Worm (Caenorhabditis elegans) whole organism, late embryonic: ENCODE measurements around the gene pals-32.

Source experiments
- F13H6.1 ChIP-seq: sonication (generic microtip); optimal IDR thresholded peaks from 2 replicates; lab custom pipeline; 2016; ENCODE audit warnings: missing genetic modification characterization, missing compliant biosample characterization
- K02D7.2 ChIP-seq: sonication (generic microtip); optimal IDR thresholded peaks from 2 replicates; lab custom pipeline; 2017; ENCODE audit warnings: mild to moderate bottlenecking, missing genetic modification characterization, missing compliant biosample characterization
- K09A11.1 ChIP-seq: sonication (generic microtip); optimal IDR thresholded peaks from 2 replicates; lab custom pipeline; 2017; ENCODE audit warnings: antibody characterized with exemption, mild to moderate bottlenecking, missing genetic modification characterization, missing compliant biosample characterization; ENCODE audit not compliant: insufficient read depth
- ahr-1 ChIP-seq: sonication (generic microtip); optimal IDR thresholded peaks from 2 replicates; lab custom pipeline; 2016; ENCODE audit warnings: missing genetic modification characterization, missing compliant biosample characterization
- ama-1 ChIP-seq: fragments of 150-350 bp; optimal IDR thresholded peaks from 2 replicates; lab custom pipeline; 2014
- ceh-14 ChIP-seq: sonication (generic microtip); optimal IDR thresholded peaks from 2 replicates; lab custom pipeline; 2016; ENCODE audit warnings: missing genotype, missing genetic modification characterization, missing compliant biosample characterization
- ceh-19 ChIP-seq: fragments of 200-800 bp; sonication (Bioruptor generic); optimal IDR thresholded peaks from 2 replicates; lab custom pipeline; 2018; ENCODE audit warnings: mild to moderate bottlenecking, missing genetic modification characterization, missing compliant biosample characterization
- ceh-2 ChIP-seq: sonication (generic microtip); optimal IDR thresholded peaks from 2 replicates; lab custom pipeline; 2016; ENCODE audit warnings: missing genotype, missing genetic modification characterization, missing compliant biosample characterization
- ceh-22 ChIP-seq: sonication (generic microtip); optimal IDR thresholded peaks from 2 replicates; lab custom pipeline; 2017; ENCODE audit warnings: missing biosample characterization, missing genetic modification characterization
- ceh-24 ChIP-seq: sonication (generic microtip); optimal IDR thresholded peaks from 2 replicates; lab custom pipeline; 2016; ENCODE audit warnings: mild to moderate bottlenecking, missing genetic modification characterization, missing compliant biosample characterization
- ceh-31 ChIP-seq: sonication (generic microtip); optimal IDR thresholded peaks from 2 replicates; lab custom pipeline; 2016; ENCODE audit warnings: missing genetic modification characterization, missing compliant biosample characterization
- ceh-6 ChIP-seq: fragments of 200-800 bp; sonication (Bioruptor generic); optimal IDR thresholded peaks from 2 replicates; lab custom pipeline; 2018; ENCODE audit warnings: mild to moderate bottlenecking, missing genetic modification characterization, missing compliant biosample characterization
- che-1 ChIP-seq: sonication (generic microtip); optimal IDR thresholded peaks from 2 replicates; lab custom pipeline; 2016; ENCODE audit warnings: mild to moderate bottlenecking, missing genetic modification characterization, missing compliant biosample characterization
- dmd-4 ChIP-seq: sonication (generic microtip); optimal IDR thresholded peaks from 2 replicates; lab custom pipeline; 2016; ENCODE audit warnings: borderline replicate concordance, missing genetic modification characterization, missing compliant biosample characterization
- elt-4 ChIP-seq: sonication (generic microtip); optimal IDR thresholded peaks from 2 replicates; lab custom pipeline; 2016; ENCODE audit warnings: missing genetic modification characterization, missing compliant biosample characterization
- eyg-1 ChIP-seq: sonication (generic microtip); optimal IDR thresholded peaks from 2 replicates; lab custom pipeline; 2016; ENCODE audit warnings: missing genotype, missing genetic modification characterization, missing compliant biosample characterization
- fax-1 ChIP-seq: sonication (generic microtip); optimal IDR thresholded peaks from 2 replicates; lab custom pipeline; 2016; ENCODE audit warnings: missing genotype, missing genetic modification characterization, missing compliant biosample characterization
- fkh-10 ChIP-seq: fragments of 150-350 bp; optimal IDR thresholded peaks from 2 replicates; lab custom pipeline; 2014; ENCODE audit warnings: missing biosample characterization, missing genetic modification reagents, missing genetic modification characterization
- fkh-6 ChIP-seq: sonication (generic microtip); optimal IDR thresholded peaks from 2 replicates; lab custom pipeline; 2016; ENCODE audit warnings: missing genetic modification characterization, missing compliant biosample characterization
- hlh-30 ChIP-seq: sonication (generic microtip); optimal IDR thresholded peaks from 2 replicates; lab custom pipeline; 2017; ENCODE audit warnings: antibody characterized with exemption, missing genetic modification characterization, missing compliant biosample characterization; ENCODE audit not compliant: insufficient read depth
- hlh-6 ChIP-seq: sonication (generic microtip); optimal IDR thresholded peaks from 2 replicates; lab custom pipeline; 2016; ENCODE audit warnings: missing genotype, missing genetic modification characterization, missing compliant biosample characterization
- hlh-8 ChIP-seq: sonication (generic microtip); optimal IDR thresholded peaks from 2 replicates; lab custom pipeline; 2016; ENCODE audit warnings: missing genotype, missing genetic modification characterization, missing compliant biosample characterization
- mec-3 ChIP-seq: sonication (generic microtip); optimal IDR thresholded peaks from 2 replicates; lab custom pipeline; 2016; ENCODE audit warnings: borderline replicate concordance, missing genetic modification characterization, missing compliant biosample characterization
- nfya-1 ChIP-seq: sonication (generic microtip); optimal IDR thresholded peaks from 2 replicates; lab custom pipeline; 2017; ENCODE audit warnings: missing genetic modification characterization, mild to moderate bottlenecking, missing compliant biosample characterization, antibody characterized with exemption, moderate library complexity
- nhr-11 ChIP-seq: fragments of 150-350 bp; optimal IDR thresholded peaks from 2 replicates; lab custom pipeline; 2014; ENCODE audit warnings: missing biosample characterization, missing genetic modification characterization
- npax-4 ChIP-seq: sonication (generic microtip); optimal IDR thresholded peaks from 2 replicates; lab custom pipeline; 2016; ENCODE audit warnings: missing genetic modification characterization, missing compliant biosample characterization
- odd-2 ChIP-seq: sonication (generic microtip); optimal IDR thresholded peaks from 2 replicates; lab custom pipeline; 2017; ENCODE audit warnings: antibody characterized with exemption, mild to moderate bottlenecking, missing genetic modification characterization, missing compliant biosample characterization
- pag-3 ChIP-seq: sonication (generic microtip); optimal IDR thresholded peaks from 2 replicates; lab custom pipeline; 2016; ENCODE audit warnings: missing compliant biosample characterization, missing genetic modification characterization, borderline replicate concordance
- pha-2 ChIP-seq: sonication (generic microtip); optimal IDR thresholded peaks from 2 replicates; lab custom pipeline; 2017; ENCODE audit warnings: mild to moderate bottlenecking, missing genetic modification characterization, missing compliant biosample characterization
- pqm-1 ChIP-seq: sonication (generic microtip); optimal IDR thresholded peaks from 2 replicates; lab custom pipeline; 2016; ENCODE audit warnings: missing genetic modification characterization, missing compliant biosample characterization
- sox-2 ChIP-seq: fragments of 200-800 bp; sonication (Bioruptor generic); IDR thresholded peaks from 2 replicates; pipeline ENCODE4 v1.3.6; 2022; ENCODE audit warnings: missing genetic modification reagents, missing genetic modification characterization, missing compliant biosample characterization
- sox-4 ChIP-seq: sonication (generic microtip); optimal IDR thresholded peaks from 2 replicates; lab custom pipeline; 2017; ENCODE audit warnings: mild to moderate bottlenecking, missing genetic modification characterization, inconsistent platforms, missing compliant biosample characterization
- tbx-2 ChIP-seq: sonication (generic microtip); optimal IDR thresholded peaks from 2 replicates; lab custom pipeline; 2016; ENCODE audit warnings: missing genetic modification characterization, missing compliant biosample characterization
- unc-42 ChIP-seq: sonication (generic microtip); optimal IDR thresholded peaks from 2 replicates; lab custom pipeline; 2016; ENCODE audit warnings: missing genotype, missing genetic modification characterization, missing compliant biosample characterization
- unc-55 ChIP-seq: sonication (generic microtip); optimal IDR thresholded peaks from 2 replicates; lab custom pipeline; 2017; ENCODE audit warnings: missing biosample characterization, missing genetic modification reagents, missing genetic modification characterization
- unc-86 ChIP-seq: sonication (generic microtip); optimal IDR thresholded peaks from 2 replicates; lab custom pipeline; 2016; ENCODE audit warnings: missing genetic modification characterization, missing compliant biosample characterization
- zip-5 ChIP-seq: sonication (generic microtip); optimal IDR thresholded peaks from 2 replicates; lab custom pipeline; 2016; ENCODE audit warnings: missing genetic modification characterization, missing compliant biosample characterization
- ztf-16 ChIP-seq: sonication (generic microtip); optimal IDR thresholded peaks from 2 replicates; lab custom pipeline; 2017; ENCODE audit warnings: missing genetic modification characterization, missing compliant biosample characterization

pals-32 gene

DNA sequence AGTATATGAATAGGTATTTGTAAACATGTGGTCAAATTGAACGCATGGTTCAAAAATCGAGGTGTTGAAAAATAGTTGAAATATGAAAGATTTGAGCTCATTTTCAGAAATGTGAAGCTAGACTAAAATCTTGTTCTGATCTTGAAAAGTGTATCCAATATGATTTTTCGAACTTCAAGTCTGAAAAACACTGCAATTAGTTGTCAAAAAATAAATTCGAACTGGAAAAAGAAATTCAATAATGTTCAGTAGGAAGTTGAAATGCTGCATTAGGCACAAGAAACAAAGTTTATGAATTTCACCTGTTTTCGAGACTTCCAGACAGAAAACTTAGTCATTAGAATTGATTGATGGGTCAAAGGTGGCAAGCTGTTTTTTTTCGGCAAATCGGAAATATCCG is 34.9 kb upstream of the pals-32 start, which contains the start of gene srh-270:
Gene srh-270 (minus strand): TSS at position 101 of the 400 bp plus-strand sequence.
- TF ChIP-seq ceh-14 (no peak), elt-4 (no peak), unc-42 (tag; lab: Kevin White, UChicago) (no peak), hlh-30 (no peak), unc-86 (tag; lab: Kevin White, UChicago) (no peak), nhr-11 (tag; lab: Kevin White, UChicago) (no peak), hlh-6 (no peak), K02D7.2 (no peak), ztf-16 (tag; lab: Kevin White, UChicago) (no peak), sox-2 (GFP tag; lab: Robert Waterston, UW) (no peak), ceh-24 (tag; lab: Kevin White, UChicago) (no peak), dmd-4 (no peak), fkh-6 (tag; lab: Kevin White, UChicago) (no peak), mec-3 (tag; lab: Kevin White, UChicago) (no peak), sox-4 (tag; lab: Kevin White, UChicago) (no peak)

- TF ChIP-seq nfya-1: no peak
- TF ChIP-seq hlh-6: no peak
- no peak for TF ChIP-seq tbx-2
- no peak for TF ChIP-seq ceh-31 (tag; lab: Kevin White, UChicago)
- no peak for TF ChIP-seq ceh-22 (tag; lab: Kevin White, UChicago)
- TF ChIP-seq zip-5 (tag; lab: Kevin White, UChicago): no peak
- no peak for TF ChIP-seq pag-3 (tag; lab: Kevin White, UChicago)
- TF ChIP-seq mec-3 (tag; lab: Kevin White, UChicago): no peak
- no peak for TF ChIP-seq che-1 (tag; lab: Kevin White, UChicago)
- TF ChIP-seq pqm-1: no peak
- TF ChIP-seq ama-1 (lab: Kevin White, UChicago): no peak
- TF ChIP-seq unc-86 (tag; lab: Kevin White, UChicago): no peak
- no peak for TF ChIP-seq ceh-19
- no peak for TF ChIP-seq ahr-1 (tag; lab: Kevin White, UChicago)
These were observed 33.4 kb upstream of the pals-32 start, which contains the start of gene srh-272 for ce11 chrV:2863033-2863432. Gene srh-272 (plus strand): TSS chrV:2863333.

ce11 chrV:2864899-2865298 is 31.5 kb upstream of the pals-32 start, which contains the start of gene srh-240:
Gene srh-240 (plus strand): TSS chrV:2865199.
- TF ChIP-seq che-1 (tag; lab: Kevin White, UChicago) (no peak), npax-4 (no peak), ceh-6 (GFP tag; lab: Kevin White, UChicago) (no peak), ceh-19 (no peak), nfya-1 (no peak), unc-55 (GFP tag; lab: Kevin White, UChicago) (no peak)

DNA sequence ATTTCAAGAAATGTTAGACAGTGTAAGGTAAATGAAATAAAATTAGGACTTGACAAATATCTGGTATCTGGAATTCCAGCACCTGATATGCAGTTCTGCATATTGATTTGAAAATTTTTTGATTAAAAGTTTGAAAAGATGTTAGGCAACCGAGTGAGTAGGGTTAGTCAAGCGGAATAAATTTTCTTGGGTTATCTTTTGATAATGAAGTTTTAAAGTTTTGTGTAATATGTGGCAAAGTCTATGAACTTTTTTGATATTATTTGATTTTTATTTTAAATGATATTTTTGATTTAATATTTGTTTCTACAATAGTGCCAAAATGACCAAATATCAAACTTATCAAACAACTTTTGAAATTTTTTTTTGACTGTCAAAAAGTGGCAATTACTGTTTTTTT is 26.9 kb upstream of the pals-32 start, which contains the start of gene srh-241:
Gene srh-241 (minus strand): TSS at position 101 of the 400 bp plus-strand sequence.
- TF ChIP-seq K09A11.1 (tag; lab: Kevin White, UChicago) (no peak), ceh-22 (tag; lab: Kevin White, UChicago) (no peak), fax-1 (tag; lab: Kevin White, UChicago) (no peak), fkh-10 (no peak), ceh-2 (tag; lab: Kevin White, UChicago) (no peak), fkh-6 (tag; lab: Kevin White, UChicago) (no peak), pha-2 (tag; lab: Kevin White, UChicago) (no peak), sox-4 (tag; lab: Kevin White, UChicago) (no peak), ceh-6 (GFP tag; lab: Kevin White, UChicago) (no peak), hlh-8 (tag; lab: Kevin White, UChicago) (no peak), ceh-19 (no peak), che-1 (tag; lab: Kevin White, UChicago) (no peak), F13H6.1 (tag; lab: Kevin White, UChicago) (no peak), npax-4 (no peak), odd-2 (tag; lab: Kevin White, UChicago) (no peak), nfya-1 (no peak), ama-1 (lab: Kevin White, UChicago) (no peak), eyg-1 (no peak), sox-2 (GFP tag; lab: Robert Waterston, UW) (no peak)
